Worm (Caenorhabditis elegans) whole organism, mixed stage, embryonic: ENCODE data around the gene cest-12.

ENCODE experiments used
- ceh-43 ChIP-seq: fragments of 200-800 bp; sonication (Bioruptor generic); optimal IDR thresholded peaks from 2 replicates; lab custom pipeline; 2018; ENCODE audit warnings: mild to moderate bottlenecking, missing genetic modification characterization, moderate library complexity, missing compliant biosample characterization
- lin-13 ChIP-seq: fragments of 150-350 bp; optimal IDR thresholded peaks from 2 replicates; lab custom pipeline; 2014; ENCODE audit warnings: missing biosample characterization, missing genetic modification characterization
- lin-32 ChIP-seq: fragments of 200-800 bp; sonication (Bioruptor generic); optimal IDR thresholded peaks from 2 replicates; lab custom pipeline; 2018; ENCODE audit warnings: mild to moderate bottlenecking, missing genetic modification characterization, missing compliant biosample characterization
- nhr-12 ChIP-seq: fragments of 150-350 bp; optimal IDR thresholded peaks from 2 replicates; lab custom pipeline; 2014; ENCODE audit warnings: missing biosample characterization, missing genetic modification characterization
- nhr-76 ChIP-seq: sonication (generic microtip); optimal IDR thresholded peaks from 2 replicates; lab custom pipeline; 2017; ENCODE audit warnings: missing biosample characterization, missing genetic modification characterization
- pha-4 ChIP-seq: fragments of 150-350 bp; optimal IDR thresholded peaks from 2 replicates; lab custom pipeline; 2018; ENCODE audit warnings: missing biosample characterization, missing genetic modification reagents, missing genetic modification characterization
- tbx-8 ChIP-seq: fragments of 200-800 bp; sonication (Bioruptor generic); optimal IDR thresholded peaks from 2 replicates; lab custom pipeline; 2018; ENCODE audit warnings: mild to moderate bottlenecking, missing genetic modification characterization, moderate library complexity, missing compliant biosample characterization
- unc-39 ChIP-seq: fragments of 150-350 bp; optimal IDR thresholded peaks from 2 replicates; lab custom pipeline; 2014; ENCODE audit warnings: missing biosample characterization, missing genetic modification characterization

The cest-12 gene

DNA sequence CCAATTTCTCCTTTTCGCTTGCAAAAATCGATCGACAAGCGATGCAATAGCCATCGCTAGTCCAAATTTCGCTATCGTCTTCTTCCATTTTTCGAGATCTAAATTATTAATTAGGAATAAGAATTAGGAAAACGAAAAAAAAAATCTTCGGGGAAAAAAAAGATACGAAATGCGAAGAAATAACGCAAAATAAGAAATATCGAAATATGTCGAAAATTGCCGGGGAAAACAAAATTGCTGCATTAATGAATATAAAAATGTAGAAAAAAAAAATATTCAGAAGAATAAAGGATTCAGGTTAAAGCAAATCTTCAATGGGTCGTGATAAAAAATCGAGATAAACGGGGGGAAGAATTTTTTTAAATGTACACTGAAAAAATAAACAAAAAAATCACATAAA is 55.1 kb downstream of the cest-12 start, which contains the start of gene Y79H2A.3:
Gene Y79H2A.3 (minus strand): TSS at position 101 of the 400 bp plus-strand sequence.
- no peak for TF ChIP-seq lin-32 (GFP tag; lab: Kevin White, UChicago)
- no peak for TF ChIP-seq ceh-43 (GFP tag; lab: Kevin White, UChicago)
- no peak for TF ChIP-seq pha-4 (tag; lab: Kevin White, UChicago)
- no peak for TF ChIP-seq unc-39 (tag; lab: Kevin White, UChicago)
- no peak for TF ChIP-seq nhr-76
- TF ChIP-seq lin-13 (tag; lab: Kevin White, UChicago): no peak
- no peak for TF ChIP-seq nhr-12
- no peak for TF ChIP-seq tbx-8 (GFP tag; lab: Kevin White, UChicago)
- TF ChIP-seq, all 35 proteins: peak for 0
